Fruit fly (Drosophila melanogaster) whole organism, pupa: Measurements from ENCODE around the gene Adgf-A2.

ENCODE experiments used
- CG34367 ChIP-seq: fragments of 200-800 bp; sonication (Bioruptor generic); optimal IDR thresholded peaks from 2 replicates; lab custom pipeline; 2018; ENCODE audit warnings: missing biosample characterization, mild to moderate bottlenecking, missing genetic modification characterization
- CG9948 ChIP-seq: fragments of 200-800 bp; sonication (Bioruptor generic); optimal IDR thresholded peaks from 2 replicates; lab custom pipeline; 2018; ENCODE audit warnings: missing biosample characterization, mild to moderate bottlenecking, missing genetic modification characterization, moderate library complexity
- Pif1B ChIP-seq: fragments of 200-800 bp; sonication (Bioruptor generic); optimal IDR thresholded peaks from 3 replicates; lab custom pipeline; 2016; ENCODE audit warnings: missing biosample characterization, missing genetic modification characterization

DNA sequence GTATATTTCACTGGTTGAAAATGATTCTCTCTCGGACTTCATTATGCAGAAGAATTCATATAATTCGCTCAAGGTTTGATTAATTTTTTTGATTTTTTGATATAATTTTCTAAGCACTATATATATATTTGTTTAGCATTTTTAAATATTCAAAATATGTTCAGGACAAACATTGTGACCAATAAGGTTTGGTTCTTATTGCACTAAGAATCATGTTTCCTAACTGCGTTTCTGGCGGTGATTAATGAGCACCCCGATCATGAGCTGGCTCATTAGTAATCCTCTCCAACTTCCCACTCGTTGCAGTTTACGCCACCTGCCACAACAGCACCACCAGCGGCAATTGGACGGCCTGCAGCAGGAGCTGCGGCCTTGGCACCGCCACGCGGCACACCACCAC is 34.7 kb downstream of the Adgf-A2 start, which contains the start of gene CG6052:
- TF ChIP-seq Pif1B (GFP tag; lab: Kevin White, UChicago) (no peak), CG9948 (tag; lab: Kevin White, UChicago) (no peak), CG34367 (no peak)
